Fruit fly (Drosophila melanogaster): ENCODE measurements around the gene jumu.

jumu gene

DNA sequence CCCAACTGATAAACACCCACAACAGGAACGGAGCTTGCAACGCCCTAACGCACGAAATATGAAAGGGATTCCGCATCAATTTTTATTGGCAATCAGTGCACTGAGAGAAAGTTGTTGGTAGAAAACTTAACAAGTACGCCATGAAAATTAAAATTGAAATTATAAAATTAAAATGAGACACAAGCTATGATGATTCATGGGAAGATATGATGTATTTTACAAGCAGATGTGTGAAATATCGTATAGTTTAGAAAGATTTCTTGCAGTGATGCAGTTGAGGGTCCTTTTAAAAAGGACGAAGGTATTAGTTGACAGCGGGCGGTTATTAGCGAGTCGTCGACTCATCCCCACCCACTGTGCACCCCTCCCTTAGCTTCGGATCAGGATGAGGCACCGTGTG, 20.5 kb downstream of the jumu start (continued):
- TF ChIP-seq nau (GFP tag; optimal IDR thresholded peaks at IDR 0.05): no peak
- TF ChIP-seq ewg (GFP tag; optimal IDR thresholded peaks at IDR 0.05): no peak
- no peak for TF ChIP-seq CG12769 (tag; optimal IDR thresholded peaks at IDR 0.05)
- no peak for TF ChIP-seq wek (GFP tag; optimal IDR thresholded peaks at IDR 0.05)
- no peak for TF ChIP-seq CG32767 (GFP tag; IDR thresholded peaks at IDR 0.05)
- no peak for TF ChIP-seq gcm (GFP tag; optimal IDR thresholded peaks at IDR 0.05)
- no peak for TF ChIP-seq gfzf (GFP tag; optimal IDR thresholded peaks at IDR 0.05)
- 0 out of 3 replicates have a peak, but pooled peaks have one; percentile 15 for TF ChIP-seq otp (GFP tag; IDR thresholded peaks at IDR 0.05)
- TF ChIP-seq Aef1 (GFP tag; IDR thresholded peaks at IDR 0.05): no peak
- TF ChIP-seq pan (optimal IDR thresholded peaks at IDR 0.05): no peak
- no peak for TF ChIP-seq pan (GFP tag; optimal IDR thresholded peaks at IDR 0.05 in 1 of 2, IDR thresholded peaks at IDR 0.05 in 1 of 2)
- TF ChIP-seq CG12942 (GFP tag; optimal IDR thresholded peaks at IDR 0.05): no peak
- no peak for TF ChIP-seq YL-1 (GFP tag; optimal IDR thresholded peaks at IDR 0.05)
- TF ChIP-seq CG12071 (GFP tag; optimal IDR thresholded peaks at IDR 0.05): no peak
- no peak for TF ChIP-seq hth (optimal IDR thresholded peaks at IDR 0.05)
- no peak for TF ChIP-seq CG1647 (GFP tag; optimal IDR thresholded peaks at IDR 0.05)
- no peak for TF ChIP-seq emc (GFP tag; optimal IDR thresholded peaks at IDR 0.05)
- TF ChIP-seq Dfd (GFP tag; optimal IDR thresholded peaks at IDR 0.05): no peak
- peak; percentile 49 for TF ChIP-seq CG11504 (tag; optimal IDR thresholded peaks at IDR 0.05)
- TF ChIP-seq Kr (GFP tag; optimal IDR thresholded peaks at IDR 0.05): no peak
- TF ChIP-seq corto (GFP tag; optimal IDR thresholded peaks at IDR 0.05): no peak
- no peak for TF ChIP-seq crp (GFP tag; optimal IDR thresholded peaks at IDR 0.05)
- TF ChIP-seq Neu2 (GFP tag; optimal IDR thresholded peaks at IDR 0.05; ENCODE audit: borderline replicate concordance): no peak
- TF ChIP-seq Six4 (GFP tag; optimal IDR thresholded peaks at IDR 0.05): no peak
- no peak for TF ChIP-seq NC2α (GFP tag; optimal IDR thresholded peaks at IDR 0.05)
- peak; percentile 23; the same call in 1 of the 3 replicates for TF ChIP-seq dysf (GFP tag; IDR thresholded peaks at IDR 0.05)
- TF ChIP-seq CG12236 (GFP tag; optimal IDR thresholded peaks at IDR 0.05): no peak
- no peak for TF ChIP-seq Drgx (GFP tag; IDR thresholded peaks at IDR 0.05)
- no peak for TF ChIP-seq H2.0 (GFP tag; IDR thresholded peaks at IDR 0.05)
- TF ChIP-seq CG3065 (GFP tag; optimal IDR thresholded peaks at IDR 0.05): no peak
- no peak for TF ChIP-seq Camta (GFP tag; optimal IDR thresholded peaks at IDR 0.05)
- TF ChIP-seq cas (GFP tag; IDR thresholded peaks at IDR 0.05): no peak
- no peak for TF ChIP-seq CG17359 (tag; optimal IDR thresholded peaks at IDR 0.05)
- peak; percentile 14 for TF ChIP-seq CG7271 (tag; optimal IDR thresholded peaks at IDR 0.05)
- 0 out of 2 replicates have a peak, but pooled peaks have one; percentile 27 for TF ChIP-seq CG14667 (GFP tag; IDR thresholded peaks at IDR 0.05)
- TF ChIP-seq zen (tag; optimal IDR thresholded peaks at IDR 0.05): peak; percentile 78
- no peak for TF ChIP-seq chm (GFP tag; IDR thresholded peaks at IDR 0.05)
- TF ChIP-seq CG14965 (GFP tag; optimal IDR thresholded peaks at IDR 0.05; ENCODE audit: borderline replicate concordance): no peak
- TF ChIP-seq E2f2 (GFP tag; IDR thresholded peaks at IDR 0.05): no peak
- TF ChIP-seq Bgb (GFP tag; IDR thresholded peaks at IDR 0.05; ENCODE audit: partially characterized antibody): no peak
- no peak for TF ChIP-seq pb (GFP tag; optimal IDR thresholded peaks at IDR 0.05)
- no peak for TF ChIP-seq pum (GFP tag; optimal IDR thresholded peaks at IDR 0.05)
- TF ChIP-seq CG6689 (GFP tag; IDR thresholded peaks at IDR 0.05): peak; percentile 32; the same call in 1 of the 2 replicates
- peak; percentile 43 for TF ChIP-seq CG10267 (tag; optimal IDR thresholded peaks at IDR 0.05)
- no peak for TF ChIP-seq CG12155 (GFP tag; optimal IDR thresholded peaks at IDR 0.05)
- TF ChIP-seq Mad (GFP tag; optimal IDR thresholded peaks at IDR 0.05): no peak
